1 fruit fly cellular context compared by ENCODE assay signal in genomic region chr3R:30177494-30177893, dm6.
TF ChIP-seq lines count a peak whose summit lies in the region.

TSS of gene CG1983 (minus strand) at chr3R:30177700.
TSS of gene CG15530 (plus strand) at chr3R:30177877.

TF ChIP-seq in whole organism, embryonic, 481 proteins besides CTCF, POLR2A, EP300 and RAD21 (continued from another document):
- TF ChIP-seq Oli (tag; optimal IDR thresholded peaks at IDR 0.05; lab: Kevin White, UChicago) (no peak), CG4617 (GFP tag; optimal IDR thresholded peaks at IDR 0.05; lab: Kevin White, UChicago; ENCODE audit: borderline replicate concordance) (no peak), cad (GFP tag; optimal IDR thresholded peaks at IDR 0.05; lab: Kevin White, UChicago) (no peak), cwo (GFP tag; optimal IDR thresholded peaks at IDR 0.05; lab: Kevin White, UChicago) (no peak), peb (GFP tag; IDR thresholded peaks at IDR 0.05; lab: Robert Waterston, UW) (no peak), fru (optimal IDR thresholded peaks at IDR 0.05; lab: Kevin White, UChicago) (no peak), pan (optimal IDR thresholded peaks at IDR 0.05; lab: Kevin White, UChicago) (no peak), pan (GFP tag; optimal IDR thresholded peaks at IDR 0.05 in 1 of 2, IDR thresholded peaks at IDR 0.05 in 1 of 2) (no peak), CG18764 (GFP tag; optimal IDR thresholded peaks at IDR 0.05; lab: Kevin White, UChicago) (no peak), disco-r (GFP tag; optimal IDR thresholded peaks at IDR 0.05; lab: Kevin White, UChicago) (no peak), phol (tag; optimal IDR thresholded peaks at IDR 0.05; lab: Kevin White, UChicago) (no peak), CG12744 (GFP tag; optimal IDR thresholded peaks at IDR 0.05; lab: Kevin White, UChicago) (no peak), CG2678 (tag; optimal IDR thresholded peaks at IDR 0.05; lab: Kevin White, UChicago) (no peak), CG8478 (optimal IDR thresholded peaks at IDR 0.05; lab: Kevin White, UChicago) (no peak), hbn (GFP tag; IDR thresholded peaks at IDR 0.05; lab: Robert Waterston, UW; ENCODE audit: partially characterized antibody) (0 out of 2 replicates have a peak, but pooled peaks have one; percentile 27), amos (GFP tag; IDR thresholded peaks at IDR 0.05; lab: Robert Waterston, UW; ENCODE audit: partially characterized antibody) (no peak), CG4404 (GFP tag; IDR thresholded peaks at IDR 0.05; lab: Robert Waterston, UW) (no peak), h (optimal IDR thresholded peaks at IDR 0.05; lab: Kevin White, UChicago) (no peak), MBD-R2 (GFP tag; IDR thresholded peaks at IDR 0.05; lab: Robert Waterston, UW) (peak; percentile 64), bbx (GFP tag; IDR thresholded peaks at IDR 0.05; lab: Robert Waterston, UW; ENCODE audit: partially characterized antibody) (no peak), Drgx (GFP tag; IDR thresholded peaks at IDR 0.05; lab: Robert Waterston, UW) (no peak), pnt (GFP tag; optimal IDR thresholded peaks at IDR 0.05; lab: Kevin White, UChicago) (no peak), tx (GFP tag; optimal IDR thresholded peaks at IDR 0.05; lab: Kevin White, UChicago) (no peak), CG10267 (tag; optimal IDR thresholded peaks at IDR 0.05; lab: Kevin White, UChicago) (no peak), CG9817 (tag; optimal IDR thresholded peaks at IDR 0.05; lab: Kevin White, UChicago) (no peak), sr (GFP tag; IDR thresholded peaks at IDR 0.05; lab: Robert Waterston, UW) (no peak), al (GFP tag; IDR thresholded peaks at IDR 0.05; lab: Robert Waterston, UW) (no peak), gfzf (GFP tag; optimal IDR thresholded peaks at IDR 0.05; lab: Kevin White, UChicago) (peak; percentile 47), stwl (tag; optimal IDR thresholded peaks at IDR 0.05; lab: Kevin White, UChicago) (peak; percentile 30), row (GFP tag; IDR thresholded peaks at IDR 0.05; lab: Robert Waterston, UW) (no peak), H2.0 (GFP tag; IDR thresholded peaks at IDR 0.05; lab: Robert Waterston, UW) (no peak), seq (GFP tag; IDR thresholded peaks at IDR 0.05; lab: Robert Waterston, UW) (no peak), Sox100B (GFP tag; optimal IDR thresholded peaks at IDR 0.05; lab: Kevin White, UChicago) (no peak), Sry-β (GFP tag; optimal IDR thresholded peaks at IDR 0.05; lab: Kevin White, UChicago) (no peak), CG1832 (GFP tag; optimal IDR thresholded peaks at IDR 0.05; lab: Kevin White, UChicago) (no peak), Dp (GFP tag; optimal IDR thresholded peaks at IDR 0.05; lab: Kevin White, UChicago) (peak; percentile 80), CG15479 (GFP tag; optimal IDR thresholded peaks at IDR 0.05; lab: Kevin White, UChicago) (no peak), HLH3B (GFP tag; IDR thresholded peaks at IDR 0.05; lab: Robert Waterston, UW) (no peak), Taf1 (GFP tag; IDR thresholded peaks at IDR 0.05; lab: Robert Waterston, UW) (no peak), Fer1 (GFP tag; optimal IDR thresholded peaks at IDR 0.05; lab: Kevin White, UChicago) (no peak), MTF-1 (GFP tag; optimal IDR thresholded peaks at IDR 0.05; lab: Kevin White, UChicago; ENCODE audit: borderline replicate concordance) (no peak), gsb (GFP tag; IDR thresholded peaks at IDR 0.05; lab: Robert Waterston, UW) (no peak), run (tag; optimal IDR thresholded peaks at IDR 0.05; lab: Kevin White, UChicago) (no peak), CG10979 (tag; optimal IDR thresholded peaks at IDR 0.05; lab: Kevin White, UChicago) (no peak), Antp (GFP tag; optimal IDR thresholded peaks at IDR 0.05; lab: Kevin White, UChicago) (no peak), CG1024 (GFP tag; IDR thresholded peaks at IDR 0.05; lab: Robert Waterston, UW) (no peak), lilli (GFP tag; optimal IDR thresholded peaks at IDR 0.05; lab: Kevin White, UChicago) (no peak), sens (GFP tag; lab: Kevin White, UChicago) (peak; percentile 44), Dll (GFP tag; IDR thresholded peaks at IDR 0.05; lab: Robert Waterston, UW; ENCODE audit: partially characterized antibody) (no peak), Hand (GFP tag; optimal IDR thresholded peaks at IDR 0.05; lab: Kevin White, UChicago) (no peak), CG4424 (GFP tag; optimal IDR thresholded peaks at IDR 0.05; lab: Kevin White, UChicago) (no peak), trem (tag; optimal IDR thresholded peaks at IDR 0.05; lab: Kevin White, UChicago) (peak; percentile 94), odd (GFP tag; optimal IDR thresholded peaks at IDR 0.05; lab: Kevin White, UChicago) (no peak), CG3847 (GFP tag; IDR thresholded peaks at IDR 0.05; lab: Robert Waterston, UW) (no peak), CG18262 (tag; optimal IDR thresholded peaks at IDR 0.05; lab: Kevin White, UChicago) (no peak), vvl (GFP tag; IDR thresholded peaks at IDR 0.05; lab: Robert Waterston, UW) (no peak), MESR4 (GFP tag; optimal IDR thresholded peaks at IDR 0.05; lab: Kevin White, UChicago) (peak; percentile 7), zf30C (GFP tag; optimal IDR thresholded peaks at IDR 0.05; lab: Kevin White, UChicago) (no peak), CG8281 (tag; optimal IDR thresholded peaks at IDR 0.05; lab: Kevin White, UChicago) (no peak), CG10959 (GFP tag; IDR thresholded peaks at IDR 0.05; lab: Robert Waterston, UW) (no peak), HmgZ (tag; optimal IDR thresholded peaks at IDR 0.05; lab: Kevin White, UChicago) (no peak), zfh2 (GFP tag; optimal IDR thresholded peaks at IDR 0.05; lab: Kevin White, UChicago) (no peak)
